Worm (Caenorhabditis elegans) whole organism, young adult: ENCODE data around the gene lin-15A.

ENCODE experiments used
- B0035.1 ChIP-seq: sonication (generic microtip); optimal IDR thresholded peaks from 2 replicates; lab custom pipeline; 2016; ENCODE audit warnings: missing genetic modification characterization, mild to moderate bottlenecking, missing compliant biosample characterization, missing genotype, missing genetic modification reagents
- C06A6.2 ChIP-seq: fragments of 200-800 bp; sonication (Bioruptor generic); conservative IDR thresholded peaks from 2 replicates; pipeline ENCODE4 v1.3.6; 2022; ENCODE audit warnings: missing genetic modification characterization, missing compliant biosample characterization
- F22D6.2 ChIP-seq: sonication (generic microtip); optimal IDR thresholded peaks from 2 replicates; lab custom pipeline; 2016; ENCODE audit warnings: mild to moderate bottlenecking, missing genetic modification characterization, missing compliant biosample characterization
- F23B12.7 ChIP-seq: sonication (generic microtip); optimal IDR thresholded peaks from 2 replicates; lab custom pipeline; 2017; ENCODE audit warnings: missing genetic modification characterization, mild to moderate bottlenecking, missing compliant biosample characterization, antibody characterized with exemption, moderate library complexity; ENCODE audit not compliant: insufficient read depth
- F37B4.10 ChIP-seq: fragments of 200-800 bp; sonication (Bioruptor generic); IDR thresholded peaks from 2 replicates; pipeline ENCODE4 v1.3.6; 2022; ENCODE audit warnings: missing genetic modification characterization, missing compliant biosample characterization
- F39B2.1 ChIP-seq: fragments of 200-800 bp; sonication (Bioruptor generic); IDR thresholded peaks from 2 replicates; pipeline ENCODE4 v1.3.6; 2022; ENCODE audit warnings: missing genetic modification reagents, missing genetic modification characterization, missing compliant biosample characterization
- F49E8.2 ChIP-seq: sonication (generic microtip); optimal IDR thresholded peaks from 3 replicates; lab custom pipeline; 2017; ENCODE audit warnings: missing genetic modification characterization, mild to moderate bottlenecking, missing compliant biosample characterization, antibody characterized with exemption, moderate library complexity; ENCODE audit not compliant: insufficient read depth
- F52B5.7 ChIP-seq: sonication (generic microtip); optimal IDR thresholded peaks from 2 replicates; lab custom pipeline; 2016; ENCODE audit warnings: mild to moderate bottlenecking, missing genetic modification characterization, missing compliant biosample characterization
- F57A8.1 ChIP-seq: fragments of 200-800 bp; sonication (Bioruptor generic); optimal IDR thresholded peaks from 2 replicates; lab custom pipeline; 2018; ENCODE audit warnings: mild to moderate bottlenecking, missing genetic modification characterization, moderate library complexity, missing compliant biosample characterization
- K11D2.4 ChIP-seq: fragments of 200-800 bp; sonication (Bioruptor generic); IDR thresholded peaks from 2 replicates; pipeline ENCODE4 v1.3.6; 2022; ENCODE audit warnings: missing genetic modification reagents, missing genetic modification characterization, missing compliant biosample characterization
- K12H6.12 ChIP-seq: fragments of 200-800 bp; sonication (Bioruptor generic); optimal IDR thresholded peaks from 2 replicates; lab custom pipeline; 2018; ENCODE audit warnings: mild to moderate bottlenecking, missing genetic modification characterization, missing compliant biosample characterization
- T26A5.8 ChIP-seq: sonication (generic microtip); optimal IDR thresholded peaks from 2 replicates; lab custom pipeline; 2016; ENCODE audit warnings: missing genetic modification characterization, missing compliant biosample characterization
- Y53F4B.3 ChIP-seq: fragments of 200-800 bp; sonication (Bioruptor generic); IDR thresholded peaks from 2 replicates; pipeline ENCODE4 v1.3.6; 2022; ENCODE audit warnings: missing genetic modification reagents, missing genetic modification characterization, missing compliant biosample characterization
- Y56A3A.18 ChIP-seq: fragments of 200-800 bp; sonication (Bioruptor generic); IDR thresholded peaks from 2 replicates; pipeline ENCODE4 v1.3.6; 2022; ENCODE audit warnings: missing genetic modification reagents, missing genetic modification characterization, missing compliant biosample characterization
- Y79H2A.3 ChIP-seq: fragments of 200-800 bp; sonication (Bioruptor generic); conservative IDR thresholded peaks from 2 replicates; pipeline ENCODE4 v1.3.6; 2022; ENCODE audit warnings: missing genetic modification reagents, missing genetic modification characterization, missing compliant biosample characterization
- Y95B8A.8 ChIP-seq: fragments of 200-800 bp; sonication (Bioruptor generic); IDR thresholded peaks from 2 replicates; pipeline ENCODE4 v1.3.6; 2022; ENCODE audit warnings: missing genetic modification reagents, missing genetic modification characterization, missing compliant biosample characterization
- ZK185.1 ChIP-seq: sonication (generic microtip); optimal IDR thresholded peaks from 2 replicates; lab custom pipeline; 2016; ENCODE audit warnings: mild to moderate bottlenecking, missing genetic modification characterization, missing compliant biosample characterization; ENCODE audit not compliant: poor library complexity, severe bottlenecking
- ama-1 ChIP-seq, 3 experiments: fragments of 150-350 bp in 1 of 3; sonication (generic microtip) in 2 of 3; optimal IDR thresholded peaks; 2 replicates each; lab custom pipeline; 2014 to 2018; ENCODE audit warnings: missing biosample characterization in 2 of 3, missing genetic modification characterization in 2 of 3, missing genetic modification reagents in 2 of 3
- atf-7 ChIP-seq: sonication (generic microtip); optimal IDR thresholded peaks from 2 replicates; lab custom pipeline; 2017; ENCODE audit warnings: mild to moderate bottlenecking, missing genetic modification characterization, missing compliant biosample characterization
- attf-5 ChIP-seq: fragments of 200-800 bp; sonication (Bioruptor generic); optimal IDR thresholded peaks from 2 replicates; lab custom pipeline; 2018; ENCODE audit warnings: mild to moderate bottlenecking, missing genetic modification characterization, missing compliant biosample characterization
- cebp-1 ChIP-seq, 2 experiments: fragments of 200-800 bp in 1 of 2; sonication (Bioruptor generic) in 1 of 2; sonication (generic microtip) in 1 of 2; IDR thresholded peaks in 1 of 2; optimal IDR thresholded peaks in 1 of 2; 2 replicates each; pipeline versions ENCODE4 v1.3.6 to Lab custom; 2017 to 2022; ENCODE audit warnings: missing compliant biosample characterization in 2 of 2, missing genetic modification characterization in 2 of 2, mild to moderate bottlenecking in 1 of 2, missing genetic modification reagents in 1 of 2, moderate library complexity in 1 of 2
- chd-7 ChIP-seq: sonication (generic microtip); optimal IDR thresholded peaks from 2 replicates; lab custom pipeline; 2016; ENCODE audit warnings: mild to moderate bottlenecking, missing genetic modification characterization, moderate library complexity, missing compliant biosample characterization
- die-1 ChIP-seq: sonication (generic microtip); optimal IDR thresholded peaks from 2 replicates; lab custom pipeline; 2016; ENCODE audit warnings: missing genotype, mild to moderate bottlenecking, missing genetic modification characterization, missing compliant biosample characterization
- dox-1 ChIP-seq: fragments of 200-800 bp; sonication (Bioruptor generic); IDR thresholded peaks from 2 replicates; pipeline ENCODE4 v1.3.6; 2022; ENCODE audit warnings: missing genetic modification reagents, missing genetic modification characterization, missing compliant biosample characterization
- efl-1 ChIP-seq: fragments of 150-350 bp; optimal IDR thresholded peaks from 2 replicates; lab custom pipeline; 2014; ENCODE audit warnings: missing biosample characterization, missing genetic modification reagents, missing genetic modification characterization
- egl-44 ChIP-seq: fragments of 200-800 bp; sonication (Bioruptor generic); IDR thresholded peaks from 2 replicates; pipeline ENCODE4 v1.3.6; 2022; ENCODE audit warnings: missing genetic modification reagents, missing genetic modification characterization, missing compliant biosample characterization
- egrh-3 ChIP-seq: fragments of 200-800 bp; sonication (Bioruptor generic); IDR thresholded peaks from 2 replicates; pipeline ENCODE4 v1.3.6; 2022; ENCODE audit warnings: missing genetic modification reagents, missing genetic modification characterization, missing compliant biosample characterization
- ets-4 ChIP-seq: fragments of 200-800 bp; sonication (Bioruptor generic); optimal IDR thresholded peaks from 2 replicates; lab custom pipeline; 2018; ENCODE audit warnings: mild to moderate bottlenecking, missing genetic modification characterization, missing compliant biosample characterization
- him-1 ChIP-seq: sonication (generic microtip); optimal IDR thresholded peaks from 2 replicates; lab custom pipeline; 2016; ENCODE audit warnings: missing genotype, missing genetic modification reagents, missing genetic modification characterization, missing compliant biosample characterization
- hmg-1.2 ChIP-seq: fragments of 200-800 bp; sonication (Bioruptor generic); IDR thresholded peaks from 2 replicates; pipeline ENCODE4 v1.3.6; 2022; ENCODE audit warnings: missing genetic modification reagents, missing genetic modification characterization, missing compliant biosample characterization
- lag-1 ChIP-seq: fragments of 200-800 bp; sonication (Bioruptor generic); IDR thresholded peaks from 2 replicates; pipeline ENCODE4 v1.3.6; 2022; ENCODE audit warnings: missing genetic modification reagents, missing genetic modification characterization, missing compliant biosample characterization
- let-607 ChIP-seq, 2 experiments: fragments of 200-800 bp in 1 of 2; sonication (Bioruptor generic) in 1 of 2; sonication (generic microtip) in 1 of 2; optimal IDR thresholded peaks; 2 replicates each; lab custom pipeline; 2016 to 2018; ENCODE audit warnings: mild to moderate bottlenecking in 2 of 2, missing compliant biosample characterization in 2 of 2, missing genetic modification characterization in 2 of 2, moderate library complexity in 2 of 2, missing genotype in 1 of 2
- lin-40 ChIP-seq: sonication (generic microtip); optimal IDR thresholded peaks from 2 replicates; lab custom pipeline; 2016; ENCODE audit warnings: missing genetic modification characterization, mild to moderate bottlenecking, missing compliant biosample characterization, missing genotype, missing genetic modification reagents
- mcd-1 ChIP-seq: fragments of 200-800 bp; sonication (Bioruptor generic); IDR thresholded peaks from 2 replicates; pipeline ENCODE4 v1.3.6; 2022; ENCODE audit warnings: missing genetic modification reagents, missing genetic modification characterization, missing compliant biosample characterization
- nfya-1 ChIP-seq: sonication (generic microtip); optimal IDR thresholded peaks from 2 replicates; lab custom pipeline; 2017; ENCODE audit warnings: antibody characterized with exemption, missing compliant biosample characterization, missing genetic modification characterization, borderline replicate concordance; ENCODE audit not compliant: insufficient read depth
- nhr-120 ChIP-seq: fragments of 200-800 bp; sonication (Bioruptor generic); IDR thresholded peaks from 2 replicates; pipeline ENCODE4 v1.3.6; 2022; ENCODE audit warnings: missing genetic modification characterization, missing compliant biosample characterization
- nhr-27 ChIP-seq: fragments of 200-800 bp; sonication (Bioruptor generic); optimal IDR thresholded peaks from 2 replicates; lab custom pipeline; 2018; ENCODE audit warnings: mild to moderate bottlenecking, missing genetic modification characterization, moderate library complexity, missing compliant biosample characterization
- nhr-80 ChIP-seq: sonication (generic microtip); optimal IDR thresholded peaks from 2 replicates; lab custom pipeline; 2016; ENCODE audit warnings: missing genetic modification characterization, missing compliant biosample characterization
- sdz-38 ChIP-seq: sonication (generic microtip); optimal IDR thresholded peaks from 2 replicates; lab custom pipeline; 2016; ENCODE audit warnings: missing genotype, missing genetic modification characterization, missing compliant biosample characterization
- snpc-1.1 ChIP-seq: sonication (generic microtip); optimal IDR thresholded peaks from 2 replicates; lab custom pipeline; 2017; ENCODE audit warnings: missing genetic modification characterization, mild to moderate bottlenecking, missing compliant biosample characterization, antibody characterized with exemption, moderate library complexity, missing genotype, missing genetic modification reagents; ENCODE audit not compliant: insufficient read depth
- snpc-3.4 ChIP-seq: sonication (generic microtip); optimal IDR thresholded peaks from 2 replicates; lab custom pipeline; 2017; ENCODE audit warnings: missing genetic modification characterization, mild to moderate bottlenecking, missing compliant biosample characterization, antibody characterized with exemption, moderate library complexity, missing genotype, missing genetic modification reagents
- somi-1 ChIP-seq: fragments of 200-800 bp; sonication (Bioruptor generic); optimal IDR thresholded peaks from 2 replicates; lab custom pipeline; 2018; ENCODE audit warnings: mild to moderate bottlenecking, missing genetic modification characterization, missing compliant biosample characterization
- sptf-2 ChIP-seq: fragments of 200-800 bp; sonication (Bioruptor generic); optimal IDR thresholded peaks from 2 replicates; lab custom pipeline; 2018; ENCODE audit warnings: mild to moderate bottlenecking, missing genetic modification characterization, missing compliant biosample characterization
- tbx-9 ChIP-seq: sonication (generic microtip); optimal IDR thresholded peaks from 2 replicates; lab custom pipeline; 2016; ENCODE audit warnings: borderline replicate concordance, missing genetic modification characterization, inconsistent platforms, missing compliant biosample characterization
- zim-3 ChIP-seq: sonication (generic microtip); optimal IDR thresholded peaks from 2 replicates; lab custom pipeline; 2017; ENCODE audit warnings: mild to moderate bottlenecking, missing genetic modification characterization, moderate library complexity, missing compliant biosample characterization
- ztf-26 ChIP-seq: sonication (generic microtip); optimal IDR thresholded peaks from 2 replicates; lab custom pipeline; 2017; ENCODE audit warnings: missing genetic modification characterization, missing compliant biosample characterization
- ztf-6 ChIP-seq: fragments of 200-800 bp; sonication (Bioruptor generic); IDR thresholded peaks from 2 replicates; pipeline ENCODE4 v1.3.6; 2022; ENCODE audit warnings: missing genetic modification reagents, missing genetic modification characterization, missing compliant biosample characterization

The lin-15A gene

DNA sequence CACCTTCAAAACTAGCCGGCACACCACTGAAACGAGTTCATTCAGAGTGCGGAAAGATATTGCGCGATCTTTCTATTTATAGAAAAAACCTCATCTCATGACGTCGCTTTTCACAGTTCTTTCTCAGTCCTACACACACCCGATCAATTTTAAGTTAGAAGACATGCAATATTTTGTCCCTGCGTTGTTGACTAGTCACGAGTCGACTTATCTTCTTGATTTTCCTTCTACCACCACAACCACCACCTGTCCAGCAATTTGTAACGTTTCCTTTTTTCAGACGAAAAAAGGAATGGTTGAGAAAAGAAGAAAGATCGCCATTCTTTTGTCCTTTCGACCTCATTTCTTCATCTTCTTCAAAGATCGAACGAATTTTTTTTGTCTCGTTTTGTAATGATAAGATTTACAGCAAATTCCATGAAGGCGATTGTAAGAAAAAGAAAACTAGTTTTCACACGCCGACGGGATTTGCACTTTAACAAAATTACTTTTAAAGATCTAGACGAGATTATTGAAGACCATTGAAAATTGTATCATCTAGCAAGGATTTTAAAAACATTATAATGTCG, 25.6 kb upstream of the lin-15A start:
- TF ChIP-seq snpc-1.1 = no peak
- TF ChIP-seq attf-5 (GFP tag; lab: Kevin White, UChicago) = no peak
- no peak for TF ChIP-seq Y56A3A.18 (GFP tag; lab: Robert Waterston, UW)
- TF ChIP-seq ZK185.1 = no peak
- no peak for TF ChIP-seq B0035.1 (tag; lab: Kevin White, UChicago)
- TF ChIP-seq zim-3 (tag; lab: Kevin White, UChicago) = no peak
- TF ChIP-seq F39B2.1 = no peak
- no peak for TF ChIP-seq sdz-38
- no peak for TF ChIP-seq K12H6.12 (tag; lab: Kevin White, UChicago)
- TF ChIP-seq somi-1 (GFP tag; lab: Kevin White, UChicago) = peak; percentile 67
- TF ChIP-seq die-1 (tag; lab: Kevin White, UChicago) = peak; percentile 21
- TF ChIP-seq efl-1 (GFP tag; lab: Kevin White, UChicago) = no peak
- TF ChIP-seq F37B4.10 (GFP tag; lab: Robert Waterston, UW) = no peak
- no peak for TF ChIP-seq sptf-2
- no peak for TF ChIP-seq ets-4 (GFP tag; lab: Kevin White, UChicago)
- no peak for TF ChIP-seq F57A8.1 (GFP tag; lab: Kevin White, UChicago)
- no peak for TF ChIP-seq lag-1 (GFP tag; lab: Robert Waterston, UW)
- TF ChIP-seq T26A5.8 = no peak
- no peak for TF ChIP-seq Y79H2A.3 (GFP tag; lab: Robert Waterston, UW)
- no peak for TF ChIP-seq K11D2.4 (GFP tag; lab: Robert Waterston, UW)
- TF ChIP-seq Y95B8A.8 = no peak
- TF ChIP-seq F49E8.2 = no peak
- TF ChIP-seq lin-40 (tag; lab: Kevin White, UChicago) = peak; percentile 82
- no peak for TF ChIP-seq him-1
- no peak for TF ChIP-seq egl-44 (GFP tag; lab: Robert Waterston, UW)
- no peak for TF ChIP-seq cebp-1 (GFP tag; IDR thresholded peaks at IDR 0.05; lab: Robert Waterston, UW)
- TF ChIP-seq cebp-1 (tag; optimal IDR thresholded peaks at IDR 0.05; lab: Kevin White, UChicago) = peak; percentile 9
- TF ChIP-seq nhr-27 = no peak
- peak; percentile 72 for TF ChIP-seq ztf-26
- TF ChIP-seq, all 124 proteins: peak for 5

DNA sequence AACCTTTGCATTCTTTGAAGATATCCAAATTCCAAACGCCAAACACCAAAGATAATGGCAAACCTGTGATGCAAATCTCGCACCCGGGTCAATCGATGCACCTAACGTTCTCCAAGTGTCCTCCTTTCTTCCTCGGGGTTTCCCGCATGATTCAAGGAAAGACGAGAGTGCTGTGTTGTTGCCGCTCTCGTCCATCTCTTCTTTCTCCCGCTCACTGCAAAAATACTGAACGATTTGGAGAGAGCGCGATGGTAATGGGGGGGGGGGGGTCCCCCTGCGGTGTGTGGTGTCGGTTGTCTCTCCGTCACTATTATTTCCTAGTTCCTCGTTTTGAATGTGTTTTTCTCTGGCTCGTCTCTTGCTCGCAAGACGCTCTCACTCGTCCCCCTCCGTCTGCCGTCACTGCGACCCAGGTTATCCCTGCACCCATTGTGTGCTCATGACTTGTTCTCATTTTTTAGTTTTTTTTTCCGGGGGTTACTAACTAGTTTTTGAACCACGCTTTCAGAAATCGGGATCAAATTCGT, 24.3 kb upstream of the lin-15A start:
- TF ChIP-seq chd-7 (tag; lab: Kevin White, UChicago) = peak; percentile 89
- no peak for TF ChIP-seq ama-1 (optimal IDR thresholded peaks at IDR 0.05; lab: Kevin White, UChicago)
- TF ChIP-seq ama-1 (GFP tag; optimal IDR thresholded peaks at IDR 0.05; lab: Kevin White, UChicago) = no peak
- TF ChIP-seq snpc-3.4 = no peak
- TF ChIP-seq nhr-80 (tag; lab: Kevin White, UChicago) = peak; percentile 73
- peak; percentile 74 for TF ChIP-seq hmg-1.2 (GFP tag; lab: Robert Waterston, UW)
- no peak for TF ChIP-seq Y53F4B.3
- peak; percentile 83 for TF ChIP-seq dox-1 (GFP tag; lab: Robert Waterston, UW)
- TF ChIP-seq let-607 (tag; optimal IDR thresholded peaks at IDR 0.05; lab: Kevin White, UChicago) = peak in 1 of 2 experiments; percentile 10
- peak; percentile 83 for TF ChIP-seq atf-7 (tag; lab: Kevin White, UChicago)
- peak; percentile 58 for TF ChIP-seq mcd-1
- peak; percentile 93 for TF ChIP-seq K12H6.12 (tag; lab: Kevin White, UChicago)
- TF ChIP-seq ztf-6 (GFP tag; lab: Robert Waterston, UW) = peak; percentile 76; the same call in 1 of the 2 replicates
- TF ChIP-seq egrh-3 = peak; percentile 91
- peak; percentile 88 for TF ChIP-seq egl-44 (GFP tag; lab: Robert Waterston, UW)
- TF ChIP-seq C06A6.2 (GFP tag; lab: Robert Waterston, UW) = peak; percentile 77
- TF ChIP-seq B0035.1 (tag; lab: Kevin White, UChicago) = peak; percentile 8
- no peak for TF ChIP-seq F52B5.7
- TF ChIP-seq F22D6.2 (tag; lab: Kevin White, UChicago) = no peak
- no peak for TF ChIP-seq nfya-1 (tag; lab: Kevin White, UChicago)
- TF ChIP-seq F23B12.7 (tag; lab: Kevin White, UChicago) = no peak
- TF ChIP-seq nhr-120 (GFP tag; lab: Robert Waterston, UW) = no peak
- no peak for TF ChIP-seq tbx-9 (tag; lab: Kevin White, UChicago)
